Worm (Caenorhabditis elegans): ENCODE data around the gene ZC487.2.

DNA sequence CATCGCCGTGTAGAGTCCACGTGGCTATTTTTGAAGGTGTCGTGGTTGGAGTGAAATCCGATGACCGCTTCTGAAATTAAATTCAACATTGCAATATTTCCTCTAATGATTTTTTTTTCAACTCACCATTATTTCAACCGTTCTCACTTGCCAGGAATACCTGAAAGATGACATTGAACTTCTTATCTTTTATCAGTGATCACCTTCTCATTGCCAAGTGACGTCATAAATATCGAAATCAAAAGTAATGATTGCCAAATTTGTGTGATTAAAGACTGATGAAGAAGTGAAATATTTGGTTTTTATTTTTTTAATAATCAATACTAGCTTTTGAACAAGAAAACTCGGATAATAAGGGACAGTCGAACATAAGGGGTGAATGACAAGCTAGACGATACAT is 15.5 kb downstream of the ZC487.2 start, which contains the start of gene W02F12.4:
- TF ChIP-seq nhr-11 (tag; optimal IDR thresholded peaks at IDR 0.05) (no peak), elt-2 (tag; optimal IDR thresholded peaks at IDR 0.05) (peak; percentile 88), nhr-12 (tag; optimal IDR thresholded peaks at IDR 0.05) (no peak), fkh-10 (GFP tag; optimal IDR thresholded peaks at IDR 0.05) (no peak)
